Worm (Caenorhabditis elegans): ENCODE results near the gene ZK105.14.

Gene ZK105.14

ce11 chrV:7747987-7748607 is 26.3 kb upstream of the ZK105.14 start:
- TF ChIP-seq nhr-80 (tag; optimal IDR thresholded peaks at IDR 0.05) (peak; percentile 92), nhr-90 (tag; optimal IDR thresholded peaks at IDR 0.05) (peak; percentile 3), cebp-1 (GFP tag; IDR thresholded peaks at IDR 0.05) (no peak), cebp-1 (tag; optimal IDR thresholded peaks at IDR 0.05) (no peak), unc-62 (GFP tag; optimal IDR thresholded peaks at IDR 0.05) (peak; percentile 58), attf-5 (GFP tag; optimal IDR thresholded peaks at IDR 0.05) (no peak), snpc-4 (GFP tag; optimal IDR thresholded peaks at IDR 0.05) (no peak), snpc-4 (tag; optimal IDR thresholded peaks at IDR 0.05) (no peak), F55B11.4 (tag; optimal IDR thresholded peaks at IDR 0.05; ENCODE audit: borderline replicate concordance, insufficient read depth) (no peak), F57C9.4 (tag; optimal IDR thresholded peaks at IDR 0.05) (no peak), atf-7 (tag; optimal IDR thresholded peaks at IDR 0.05) (peak; percentile 87), lin-40 (tag; optimal IDR thresholded peaks at IDR 0.05) (no peak), zim-3 (tag; optimal IDR thresholded peaks at IDR 0.05) (no peak), hsf-1 (GFP tag; IDR thresholded peaks at IDR 0.05) (no peak), ceh-100 (GFP tag; IDR thresholded peaks at IDR 0.05) (no peak), sea-2 (GFP tag; IDR thresholded peaks at IDR 0.05) (no peak), ceh-79 (tag; optimal IDR thresholded peaks at IDR 0.05) (no peak), tlf-1 (GFP tag; optimal IDR thresholded peaks at IDR 0.05) (no peak), B0261.1 (tag; optimal IDR thresholded peaks at IDR 0.05) (no peak), madf-6 (GFP tag; IDR thresholded peaks at IDR 0.05) (no peak), F23B12.7 (tag; optimal IDR thresholded peaks at IDR 0.05; ENCODE audit: insufficient read depth) (no peak), B0035.1 (tag; optimal IDR thresholded peaks at IDR 0.05) (no peak), D2030.7 (GFP tag; IDR thresholded peaks at IDR 0.05) (no peak), lin-26 (GFP tag; IDR thresholded peaks at IDR 0.05) (no peak), ets-4 (GFP tag; optimal IDR thresholded peaks at IDR 0.05) (peak; percentile 79), nfya-1 (tag; optimal IDR thresholded peaks at IDR 0.05; ENCODE audit: borderline replicate concordance, insufficient read depth) (no peak), attf-6 (GFP tag; IDR thresholded peaks at IDR 0.05) (no peak), Y67H2A.10 (GFP tag; conservative IDR thresholded peaks at IDR 0.05) (no peak), mxl-1 (tag; optimal IDR thresholded peaks at IDR 0.05) (no peak), ceh-40 (GFP tag; IDR thresholded peaks at IDR 0.05) (no peak), ztf-22 (GFP tag; optimal IDR thresholded peaks at IDR 0.05) (peak; percentile 67), ekl-4 (GFP tag; IDR thresholded peaks at IDR 0.05) (no peak), let-607 (tag; optimal IDR thresholded peaks at IDR 0.05) (peak; percentile 90 to 94), hrde-1 (tag; optimal IDR thresholded peaks at IDR 0.05; ENCODE audit: borderline replicate concordance) (no peak), gei-17 (GFP tag; optimal IDR thresholded peaks at IDR 0.05) (no peak)

- TF ChIP-seq T26A5.8 (tag; optimal IDR thresholded peaks at IDR 0.05), result no peak
- TF ChIP-seq atf-7 (tag; optimal IDR thresholded peaks at IDR 0.05), result no peak
- TF ChIP-seq madf-3 (GFP tag; IDR thresholded peaks at IDR 0.05), result no peak
- no peak for TF ChIP-seq Y53F4B.3 (GFP tag; IDR thresholded peaks at IDR 0.05)
- no peak for TF ChIP-seq zfh-2 (GFP tag; conservative IDR thresholded peaks at IDR 0.05)
Measured at ce11 chrV:7747132-7747531, 25.3 kb upstream of the ZK105.14 start.
